Fruit fly (Drosophila melanogaster) whole organism, embryonic: ENCODE data around the gene VhaM9.7-b.
A peak's percentile ranks its signal among the peaks of the same experiment; 100 is the strongest.

Source experiments
- Ada2b ChIP-seq: fragments of 200-800 bp; sonication (Bioruptor generic); IDR thresholded peaks from 2 replicates; pipeline ENCODE4 v1.3.6; 2022; ENCODE audit warnings: missing biosample characterization, missing genetic modification characterization
- Adf1 ChIP-seq: fragments of 200-800 bp; sonication (Bioruptor generic); IDR thresholded peaks from 2 replicates; pipeline ENCODE4 v1.3.6; 2022; ENCODE audit warnings: missing biosample characterization, missing genetic modification characterization
- CG10979 ChIP-seq: fragments of 200-800 bp; sonication (Bioruptor generic); optimal IDR thresholded peaks from 2 replicates; lab custom pipeline; 2018; ENCODE audit warnings: missing biosample characterization, mild to moderate bottlenecking, missing genetic modification characterization, moderate library complexity
- CG12219 ChIP-seq: fragments of 200-800 bp; sonication (Bioruptor generic); optimal IDR thresholded peaks from 3 replicates; lab custom pipeline; 2018; ENCODE audit warnings: missing biosample characterization, mild to moderate bottlenecking, missing genetic modification characterization
- CG1233 ChIP-seq: fragments of 200-800 bp; sonication (Bioruptor generic); optimal IDR thresholded peaks from 4 replicates; lab custom pipeline; 2018; ENCODE audit warnings: missing biosample characterization, mild to moderate bottlenecking, missing genetic modification characterization
- CG13775 ChIP-seq: fragments of 200-800 bp; sonication (Bioruptor generic); optimal IDR thresholded peaks from 3 replicates; lab custom pipeline; 2017; ENCODE audit warnings: missing biosample characterization, mild to moderate bottlenecking, missing genetic modification characterization
- CG15479 ChIP-seq: fragments of 200-800 bp; sonication (Bioruptor generic); optimal IDR thresholded peaks from 3 replicates; lab custom pipeline; 2019; ENCODE audit warnings: missing biosample characterization, mild to moderate bottlenecking, missing genetic modification characterization, moderate library complexity
- CG1647 ChIP-seq: fragments of 200-800 bp; sonication (Bioruptor generic); optimal IDR thresholded peaks from 3 replicates; lab custom pipeline; 2016; ENCODE audit warnings: missing biosample characterization, missing genetic modification characterization
- CG16779 ChIP-seq: fragments of 200-800 bp; sonication (Bioruptor generic); IDR thresholded peaks from 2 replicates; pipeline ENCODE4 v1.3.6; 2022; ENCODE audit warnings: missing biosample characterization, missing genetic modification characterization
- CG17385 ChIP-seq: fragments of 200-800 bp; sonication (Bioruptor generic); optimal IDR thresholded peaks from 3 replicates; lab custom pipeline; 2018; ENCODE audit warnings: missing biosample characterization, mild to moderate bottlenecking, missing genetic modification characterization
- CG17829 ChIP-seq: fragments of 200-800 bp; optimal IDR thresholded peaks from 2 replicates; lab custom pipeline; 2019; ENCODE audit warnings: missing biosample characterization, mild to moderate bottlenecking, missing genetic modification characterization, moderate library complexity
- CG31224 ChIP-seq: fragments of 200-800 bp; sonication (Bioruptor generic); IDR thresholded peaks from 2 replicates; pipeline ENCODE4 v1.3.6; 2022; ENCODE audit warnings: missing biosample characterization, missing genetic modification characterization
- CG31441 ChIP-seq: fragments of 200-800 bp; sonication (Bioruptor generic); IDR thresholded peaks from 2 replicates; pipeline ENCODE4 v1.3.6; 2022; ENCODE audit warnings: missing biosample characterization, missing genetic modification characterization
- CG3407 ChIP-seq: fragments of 200-800 bp; sonication (Bioruptor generic); optimal IDR thresholded peaks from 2 replicates; lab custom pipeline; 2018; ENCODE audit warnings: missing biosample characterization, mild to moderate bottlenecking, missing genetic modification characterization
- CG42726 ChIP-seq: fragments of 200-800 bp; sonication (Bioruptor generic); IDR thresholded peaks from 2 replicates; pipeline ENCODE4 v1.3.6; 2022; ENCODE audit warnings: missing biosample characterization, missing genetic modification characterization; ENCODE audit not compliant: partially characterized antibody
- CG5180 ChIP-seq: fragments of 200-800 bp; sonication (Bioruptor generic); optimal IDR thresholded peaks from 3 replicates; lab custom pipeline; 2017; ENCODE audit warnings: missing biosample characterization, missing genetic modification characterization, mild to moderate bottlenecking, moderate library complexity, missing genetic modification reagents
- CG6791 ChIP-seq: fragments of 200-800 bp; sonication (Bioruptor generic); IDR thresholded peaks from 3 replicates; pipeline ENCODE4 v1.3.6; 2022; ENCODE audit warnings: missing biosample characterization, missing genetic modification characterization; ENCODE audit not compliant: partially characterized antibody
- CG7372 ChIP-seq: fragments of 200-800 bp; sonication (Bioruptor generic); IDR thresholded peaks from 2 replicates; pipeline ENCODE4 v1.3.6; 2022; ENCODE audit warnings: missing biosample characterization, missing genetic modification characterization
- CG7963 ChIP-seq: fragments of 200-800 bp; sonication (Bioruptor generic); IDR thresholded peaks from 3 replicates; pipeline ENCODE4 v1.3.6; 2022; ENCODE audit warnings: missing biosample characterization, missing genetic modification characterization; ENCODE audit not compliant: partially characterized antibody
- CG8290 ChIP-seq, 3 experiments: fragments of 200-800 bp; sonication (Bioruptor generic); optimal IDR thresholded peaks; 2 replicates each; lab custom pipeline; 2016 to 2019; ENCODE audit warnings: missing biosample characterization in 3 of 3, missing genetic modification characterization in 3 of 3, mild to moderate bottlenecking in 2 of 3, moderate library complexity in 1 of 3
- CG8765 ChIP-seq: fragments of 200-800 bp; sonication (Bioruptor generic); IDR thresholded peaks from 2 replicates; pipeline ENCODE4 v1.3.6; 2022; ENCODE audit warnings: missing biosample characterization, missing genetic modification characterization
- CG9437 ChIP-seq: fragments of 200-800 bp; sonication (Bioruptor generic); optimal IDR thresholded peaks from 2 replicates; lab custom pipeline; 2018; ENCODE audit warnings: missing biosample characterization, mild to moderate bottlenecking, missing genetic modification characterization
- D19A ChIP-seq: fragments of 200-800 bp; optimal IDR thresholded peaks from 3 replicates; lab custom pipeline; 2019; ENCODE audit warnings: missing biosample characterization, mild to moderate bottlenecking, missing genetic modification characterization, moderate library complexity
- Dip2 ChIP-seq: fragments of 200-800 bp; sonication (Bioruptor generic); IDR thresholded peaks from 2 replicates; pipeline ENCODE4 v1.3.6; 2022; ENCODE audit warnings: missing biosample characterization, missing genetic modification characterization
- Elba2 ChIP-seq: fragments of 200-800 bp; sonication (Bioruptor generic); optimal IDR thresholded peaks from 3 replicates; lab custom pipeline; 2016; ENCODE audit warnings: missing biosample characterization, missing genetic modification characterization
- Hey ChIP-seq: fragments of 200-800 bp; sonication (Bioruptor generic); optimal IDR thresholded peaks from 3 replicates; lab custom pipeline; 2018; ENCODE audit warnings: missing biosample characterization, mild to moderate bottlenecking, missing genetic modification characterization
- Kr ChIP-seq: fragments of 200-800 bp; sonication (Bioruptor generic); optimal IDR thresholded peaks from 2 replicates; lab custom pipeline; 2017; ENCODE audit warnings: missing biosample characterization, mild to moderate bottlenecking, missing genetic modification characterization
- MBD-R2 ChIP-seq: fragments of 200-800 bp; sonication (Bioruptor generic); IDR thresholded peaks from 2 replicates; pipeline ENCODE4 v1.3.6; 2022; ENCODE audit warnings: missing biosample characterization, missing genetic modification characterization
- Oaz ChIP-seq: fragments of 200-800 bp; sonication (Bioruptor generic); IDR thresholded peaks from 2 replicates; pipeline ENCODE4 v1.3.6; 2022; ENCODE audit warnings: missing biosample characterization, missing genetic modification characterization
- Opbp ChIP-seq: fragments of 200-800 bp; sonication (Bioruptor generic); IDR thresholded peaks from 3 replicates; pipeline ENCODE4 v1.3.6; 2022; ENCODE audit warnings: missing biosample characterization, missing genetic modification characterization; ENCODE audit not compliant: partially characterized antibody
- Optix ChIP-seq: fragments of 200-800 bp; sonication (Bioruptor generic); IDR thresholded peaks from 3 replicates; pipeline ENCODE4 v1.3.6; 2022; ENCODE audit warnings: missing biosample characterization, missing genetic modification characterization
- Sin3A ChIP-seq: fragments of >200 bp; optimal IDR thresholded peaks from 2 replicates; lab custom pipeline; 2018
- Xrp1 ChIP-seq: fragments of 200-800 bp; sonication (Bioruptor generic); IDR thresholded peaks from 2 replicates; pipeline ENCODE4 v1.3.6; 2022; ENCODE audit warnings: missing biosample characterization, missing genetic modification characterization
- ap ChIP-seq: fragments of 200-800 bp; sonication (Bioruptor generic); IDR thresholded peaks from 2 replicates; pipeline ENCODE4 v1.3.6; 2022; ENCODE audit warnings: missing biosample characterization, missing genetic modification characterization
- dmrt99B ChIP-seq: fragments of 200-800 bp; sonication (Bioruptor generic); optimal IDR thresholded peaks from 2 replicates; lab custom pipeline; 2018; ENCODE audit warnings: missing biosample characterization, mild to moderate bottlenecking, missing genetic modification characterization, moderate library complexity
- eve ChIP-seq, 2 experiments: fragments of >200 bp; optimal IDR thresholded peaks; 2 replicates each; lab custom pipeline; 2017; ENCODE audit warnings: missing biosample characterization in 2 of 2, missing genetic modification characterization in 2 of 2
- fru ChIP-seq: fragments of >200 bp; optimal IDR thresholded peaks from 2 replicates; lab custom pipeline; 2017
- gt ChIP-seq: fragments of 200-800 bp; sonication (Bioruptor generic); IDR thresholded peaks from 2 replicates; pipeline ENCODE4 v1.3.6; 2022; ENCODE audit warnings: missing biosample characterization, missing genetic modification characterization
- ham ChIP-seq: fragments of 200-800 bp; sonication (Bioruptor generic); IDR thresholded peaks from 2 replicates; pipeline ENCODE4 v1.3.6; 2022; ENCODE audit warnings: missing biosample characterization, missing genetic modification characterization
- hbn ChIP-seq: fragments of 200-800 bp; sonication (Bioruptor generic); IDR thresholded peaks from 2 replicates; pipeline ENCODE4 v1.3.6; 2022; ENCODE audit warnings: missing biosample characterization, missing genetic modification characterization; ENCODE audit not compliant: partially characterized antibody
- nmo ChIP-seq: fragments of 200-800 bp; sonication (Bioruptor generic); optimal IDR thresholded peaks from 2 replicates; lab custom pipeline; 2018; ENCODE audit warnings: missing biosample characterization, mild to moderate bottlenecking, missing genetic modification characterization, moderate library complexity
- pan ChIP-seq, 4 experiments: fragments of >200 bp in 3 of 4; fragments of 200-800 bp in 1 of 4; sonication (Bioruptor generic) in 1 of 4; optimal IDR thresholded peaks in 3 of 4; IDR thresholded peaks in 1 of 4; 2 replicates each; pipeline versions ENCODE4 v1.3.6 to Lab custom; 2017 to 2022; ENCODE audit warnings: missing biosample characterization in 2 of 4, missing genetic modification characterization in 2 of 4, mixed read lengths in 1 of 4
- pum ChIP-seq: fragments of 200-800 bp; sonication (Bioruptor generic); optimal IDR thresholded peaks from 2 replicates; lab custom pipeline; 2016; ENCODE audit warnings: missing biosample characterization, missing genetic modification characterization
- run ChIP-seq: fragments of 200-800 bp; sonication (Bioruptor generic); optimal IDR thresholded peaks from 3 replicates; lab custom pipeline; 2018; ENCODE audit warnings: missing biosample characterization, mild to moderate bottlenecking, missing genetic modification characterization
- sc ChIP-seq, 3 experiments: fragments of >200 bp in 2 of 3; fragments of 200-800 bp in 1 of 3; sonication (Bioruptor generic) in 1 of 3; optimal IDR thresholded peaks; 2 replicates in 2 of 3; 3 replicates in 1 of 3; lab custom pipeline; 2017; ENCODE audit warnings: mild to moderate bottlenecking in 1 of 3, missing biosample characterization in 1 of 3, missing genetic modification characterization in 1 of 3, missing genetic modification reagents in 1 of 3
- schlank ChIP-seq: fragments of 200-800 bp; sonication (Bioruptor generic); optimal IDR thresholded peaks from 2 replicates; lab custom pipeline; 2018; ENCODE audit warnings: missing biosample characterization, mild to moderate bottlenecking, missing genetic modification characterization
- so ChIP-seq: fragments of 200-800 bp; sonication (Bioruptor generic); IDR thresholded peaks from 3 replicates; pipeline ENCODE4 v1.3.6; 2022; ENCODE audit warnings: missing biosample characterization, missing genetic modification characterization
- sr ChIP-seq: fragments of 200-800 bp; sonication (Bioruptor generic); IDR thresholded peaks from 3 replicates; pipeline ENCODE4 v1.3.6; 2022; ENCODE audit warnings: missing biosample characterization, missing genetic modification characterization
- tio ChIP-seq: fragments of 200-800 bp; sonication (Bioruptor generic); optimal IDR thresholded peaks from 2 replicates; lab custom pipeline; 2017; ENCODE audit warnings: missing biosample characterization, missing genetic modification characterization, inconsistent platforms
- toy ChIP-seq: fragments of 200-800 bp; sonication (Bioruptor generic); IDR thresholded peaks from 2 replicates; pipeline ENCODE4 v1.3.6; 2022; ENCODE audit warnings: missing biosample characterization, missing genetic modification characterization
- zfh1 ChIP-seq: fragments of 200-800 bp; sonication (Bioruptor generic); IDR thresholded peaks from 3 replicates; pipeline ENCODE4 v1.3.6; 2022; ENCODE audit warnings: missing biosample characterization, missing genetic modification characterization

Gene VhaM9.7-b

dm6 chr3L:21501928-21502327 is 37.7 kb upstream of the VhaM9.7-b start (continued):
- TF ChIP-seq CG3407, result no peak
- no peak for TF ChIP-seq schlank
- peak; percentile 18; the same call in 1 of the 2 replicates for TF ChIP-seq Xrp1 (GFP tag; lab: Robert Waterston, UW)
- no peak for TF ChIP-seq CG15479 (GFP tag; lab: Kevin White, UChicago)
- no peak for TF ChIP-seq CG9437 (GFP tag; lab: Kevin White, UChicago)
- TF ChIP-seq CG42726 (GFP tag; lab: Robert Waterston, UW), result no peak
- no peak for TF ChIP-seq CG17829
- TF ChIP-seq so (GFP tag; lab: Robert Waterston, UW), result 0 out of 3 replicates have a peak, but pooled peaks have one; percentile 8
- no peak for TF ChIP-seq CG16779 (GFP tag; lab: Robert Waterston, UW)
- TF ChIP-seq Dip2 (GFP tag; lab: Robert Waterston, UW), result no peak
- no peak for TF ChIP-seq pum
- no peak for TF ChIP-seq CG31224 (GFP tag; lab: Robert Waterston, UW)
- no peak for TF ChIP-seq CG6791 (GFP tag; lab: Robert Waterston, UW)
- TF ChIP-seq Hey (tag; lab: Kevin White, UChicago), result no peak
- no peak for TF ChIP-seq CG8290 (GFP tag; optimal IDR thresholded peaks at IDR 0.05; lab: Kevin White, UChicago)
- TF ChIP-seq CG8290 (tag; optimal IDR thresholded peaks at IDR 0.05; lab: Kevin White, UChicago), result peak in 1 of 2 experiments; percentile 11
- TF ChIP-seq D19A, result peak; percentile 81
- TF ChIP-seq CG10979 (tag; lab: Kevin White, UChicago), result no peak
- TF ChIP-seq CG7963 (GFP tag; lab: Robert Waterston, UW), result no peak
- TF ChIP-seq CG5180 (GFP tag; lab: Kevin White, UChicago), result no peak
- no peak for TF ChIP-seq ap
- TF ChIP-seq MBD-R2 (GFP tag; lab: Robert Waterston, UW), result no peak
- 0 out of 2 replicates have a peak, but pooled peaks have one; percentile 14 for TF ChIP-seq Ada2b (GFP tag; lab: Robert Waterston, UW)
- no peak for TF ChIP-seq CG13775 (GFP tag; lab: Kevin White, UChicago)
- TF ChIP-seq Sin3A (lab: Kevin White, UChicago), result no peak
- no peak for TF ChIP-seq Opbp (GFP tag; lab: Robert Waterston, UW)
- TF ChIP-seq Kr (GFP tag; lab: Kevin White, UChicago), result no peak
- TF ChIP-seq gt (GFP tag; lab: Robert Waterston, UW), result no peak
- no peak for TF ChIP-seq run
- no peak for TF ChIP-seq CG8765 (GFP tag; lab: Robert Waterston, UW)
- TF ChIP-seq CG31441 (GFP tag; lab: Robert Waterston, UW), result no peak
- no peak for TF ChIP-seq CG12219
- TF ChIP-seq sc (optimal IDR thresholded peaks at IDR 0.05; lab: Kevin White, UChicago), result no peak
- TF ChIP-seq sc (GFP tag; optimal IDR thresholded peaks at IDR 0.05; lab: Kevin White, UChicago), result no peak
- no peak for TF ChIP-seq CG17385 (GFP tag; lab: Kevin White, UChicago)
- TF ChIP-seq fru (lab: Kevin White, UChicago), result no peak
- TF ChIP-seq nmo (GFP tag; lab: Kevin White, UChicago), result no peak
- TF ChIP-seq Elba2 (GFP tag; lab: Kevin White, UChicago), result no peak
- TF ChIP-seq ham (GFP tag; lab: Robert Waterston, UW), result no peak
- 0 out of 2 replicates have a peak, but pooled peaks have one; percentile 11 for TF ChIP-seq toy (GFP tag; lab: Robert Waterston, UW)
- no peak for TF ChIP-seq tio (GFP tag; lab: Kevin White, UChicago)
- TF ChIP-seq dmrt99B (tag; lab: Kevin White, UChicago), result peak; percentile 22
- TF ChIP-seq CG1233 (GFP tag; lab: Kevin White, UChicago), result no peak
- no peak for TF ChIP-seq sr (GFP tag; lab: Robert Waterston, UW)
- TF ChIP-seq CG7372 (GFP tag; lab: Robert Waterston, UW), result no peak
- peak; percentile 56; the same call in 2 of the 3 replicates for TF ChIP-seq zfh1 (GFP tag; lab: Robert Waterston, UW)
- TF ChIP-seq Adf1 (GFP tag; lab: Robert Waterston, UW), result no peak
- no peak for TF ChIP-seq pan (optimal IDR thresholded peaks at IDR 0.05; lab: Kevin White, UChicago)
- peak in 1 of 2 experiments; percentile 47 for TF ChIP-seq pan (GFP tag; optimal IDR thresholded peaks at IDR 0.05 in 1 of 2, IDR thresholded peaks at IDR 0.05 in 1 of 2)
- no peak for TF ChIP-seq hbn (GFP tag; lab: Robert Waterston, UW)
- TF ChIP-seq eve (GFP tag; optimal IDR thresholded peaks at IDR 0.05; lab: Kevin White, UChicago), result no peak
- TF ChIP-seq CG1647 (GFP tag; lab: Kevin White, UChicago), result no peak
- no peak for TF ChIP-seq Optix
- no peak for TF ChIP-seq Oaz (GFP tag; lab: Robert Waterston, UW)
